Worm (Caenorhabditis elegans): Measurements from ENCODE around the gene rps-29.
A peak's percentile ranks its signal among the peaks of the same experiment; 100 is the strongest.

The rps-29 gene

DNA sequence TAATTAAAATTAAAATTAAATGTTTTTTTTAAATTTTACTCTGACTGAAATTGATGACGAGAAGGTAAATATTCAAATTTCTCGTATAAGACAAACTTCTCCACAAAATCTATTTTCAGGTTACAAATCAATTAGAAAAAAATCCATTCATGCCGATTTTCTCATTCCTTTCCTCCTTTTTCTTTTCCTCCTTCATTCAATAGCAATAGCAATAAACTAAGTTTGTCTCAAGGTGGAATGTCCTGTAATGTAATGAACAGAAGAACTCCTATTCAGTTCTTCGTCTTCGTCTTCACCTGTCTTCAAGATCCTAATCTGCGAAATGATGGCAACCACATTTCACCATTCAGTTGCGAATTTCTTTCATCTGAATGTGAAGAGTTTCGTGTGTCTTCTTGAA lies 21.7 kb downstream of the rps-29 start, which contains the start of gene dac-1:
TSS of gene dac-1 (plus strand) at position 301 of the 400 bp plus-strand sequence.
- TF ChIP-seq nhr-25 (tag; optimal IDR thresholded peaks at IDR 0.05) (peak; percentile 28), nhr-77 (tag; optimal IDR thresholded peaks at IDR 0.05) (no peak)

DNA sequence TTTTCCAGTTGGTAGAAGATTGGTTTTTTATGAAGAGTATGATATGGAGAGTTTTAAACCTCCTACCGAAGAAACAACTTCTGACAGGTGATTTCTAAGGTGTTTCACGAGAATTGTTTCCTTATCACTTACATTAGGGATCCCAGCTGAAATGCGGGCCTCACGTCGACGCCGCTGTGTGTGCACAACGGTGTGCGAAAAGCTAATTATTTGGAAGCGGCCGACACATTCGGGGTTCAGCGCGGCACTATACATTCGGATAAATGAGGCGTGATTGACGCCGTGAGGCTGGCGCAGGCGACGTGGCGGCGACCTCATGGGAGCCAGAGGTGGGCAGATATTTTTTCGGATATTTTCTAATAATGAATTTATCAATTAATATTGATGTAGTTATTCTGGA lies 25.2 kb downstream of the rps-29 start:
- TF ChIP-seq snpc-4 (tag; optimal IDR thresholded peaks at IDR 0.05): peak; percentile 38
- TF ChIP-seq nhr-237 (tag; optimal IDR thresholded peaks at IDR 0.05): no peak

DNA sequence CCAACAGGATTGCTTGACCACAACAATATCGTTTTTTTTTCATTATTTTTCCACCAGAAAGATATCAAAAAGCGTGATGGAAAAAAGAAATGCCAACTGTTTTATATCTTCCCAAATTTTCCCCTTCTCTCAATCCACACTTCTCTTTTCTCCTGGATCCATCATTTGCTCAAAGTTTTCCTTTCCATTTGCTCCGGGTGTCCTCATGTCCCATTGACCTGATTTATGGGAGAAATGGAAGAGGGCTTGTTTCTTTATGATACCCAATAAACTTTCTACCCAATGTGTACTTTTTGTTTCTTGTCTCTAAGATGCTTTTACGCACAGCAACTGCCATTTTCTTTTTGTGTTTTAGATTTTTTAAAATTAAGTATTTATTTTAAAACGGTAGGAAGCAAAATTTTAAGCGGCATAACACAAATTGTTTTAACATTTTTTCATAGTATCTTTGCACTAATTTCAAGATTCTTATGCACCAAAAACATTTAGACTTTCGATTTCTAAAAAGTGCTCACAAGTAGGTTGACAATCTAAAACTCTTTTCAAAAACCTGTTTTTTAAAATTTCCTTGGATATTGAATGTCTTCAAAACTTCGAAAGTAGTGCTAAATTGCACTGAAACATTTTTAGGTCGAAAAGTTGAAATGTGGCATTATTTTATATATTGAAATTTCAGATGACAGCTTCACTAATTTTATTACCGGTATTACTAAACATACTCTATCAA lies 28.6 kb downstream of the rps-29 start, which contains the start of gene clec-149:
TSS of gene clec-149 (plus strand) at position 677 of the 727 bp plus-strand sequence.
- TF ChIP-seq mml-1 (tag; optimal IDR thresholded peaks at IDR 0.05) (no peak), nfya-1 (tag; optimal IDR thresholded peaks at IDR 0.05; ENCODE audit: insufficient read depth) (peak; percentile 14), egl-5 (tag; optimal IDR thresholded peaks at IDR 0.05) (peak; percentile 84)

ce11 chrIII:825256-825655 lies 31.2 kb downstream of the rps-29 start:
- TF ChIP-seq nhr-25 (tag; optimal IDR thresholded peaks at IDR 0.05) (no peak), nhr-12 (tag; optimal IDR thresholded peaks at IDR 0.05) (no peak), nhr-28 (tag; optimal IDR thresholded peaks at IDR 0.05) (no peak), mdl-1 (tag; optimal IDR thresholded peaks at IDR 0.05) (no peak), ztf-4 (tag; optimal IDR thresholded peaks at IDR 0.05) (no peak), lsy-12 (tag; optimal IDR thresholded peaks at IDR 0.05) (no peak), sea-2 (GFP tag; optimal IDR thresholded peaks at IDR 0.05) (no peak), ama-1 (optimal IDR thresholded peaks at IDR 0.05) (no peak), hmg-11 (tag; optimal IDR thresholded peaks at IDR 0.05) (no peak), ZK546.5 (tag; optimal IDR thresholded peaks at IDR 0.05) (no peak), ceh-16 (tag; optimal IDR thresholded peaks at IDR 0.05) (no peak), nhr-11 (tag; optimal IDR thresholded peaks at IDR 0.05) (no peak), aly-2 (tag; optimal IDR thresholded peaks at IDR 0.05) (no peak), ceh-28 (tag; optimal IDR thresholded peaks at IDR 0.05) (no peak)

DNA sequence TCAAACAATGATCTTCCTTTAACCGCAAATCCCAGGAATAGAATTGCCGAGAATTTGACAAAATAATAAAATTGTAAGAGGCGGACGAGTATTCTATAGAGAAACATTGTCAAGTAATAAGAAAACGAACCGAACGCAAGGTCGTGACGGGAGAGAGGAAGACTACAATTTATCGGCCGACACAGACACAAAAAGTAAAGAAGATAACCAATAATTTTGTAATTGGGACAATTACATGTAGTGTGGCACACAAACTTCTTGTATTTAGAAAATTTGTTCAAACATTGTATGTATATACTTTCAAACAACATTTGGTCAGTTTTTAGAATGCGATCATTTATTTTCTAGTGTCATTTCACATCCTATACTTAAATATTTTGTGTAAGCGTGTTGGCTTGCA lies 37.9 kb downstream of the rps-29 start, which contains the start of gene ceeh-1:
TSS of gene ceeh-1 (minus strand) at position 317 of the 400 bp plus-strand sequence.
- TF ChIP-seq elt-2 (tag; optimal IDR thresholded peaks at IDR 0.05): peak; percentile 29
- TF ChIP-seq pqm-1 (tag; optimal IDR thresholded peaks at IDR 0.05): no peak

DNA sequence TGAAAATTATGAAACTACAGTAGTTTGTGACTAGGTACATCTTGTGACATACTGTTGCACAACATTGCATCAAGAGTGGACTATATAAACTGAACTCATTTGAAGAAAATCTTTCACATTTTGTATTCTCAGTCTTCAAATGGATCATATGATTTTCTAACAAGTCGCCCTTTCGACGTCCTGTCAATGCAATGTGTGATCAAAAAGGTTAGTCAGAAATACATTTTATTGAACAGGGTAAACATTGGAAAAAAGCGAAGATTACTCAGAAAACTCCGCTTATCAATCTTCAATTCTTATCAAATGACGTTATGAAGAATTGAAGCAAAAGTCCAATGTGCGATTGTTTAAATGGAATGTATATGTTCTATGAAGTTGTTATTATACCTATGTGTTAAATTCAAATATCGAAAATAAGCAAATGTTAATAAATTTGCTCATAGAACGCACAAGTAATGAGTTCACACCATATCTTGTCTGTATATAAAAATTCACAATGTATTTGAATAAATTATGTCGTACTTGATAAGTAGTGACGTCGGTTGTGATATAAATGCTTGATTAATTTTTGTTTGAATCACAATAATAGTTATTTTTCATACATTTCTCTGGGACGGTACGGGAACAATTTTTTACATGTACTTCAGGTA lies 38.9 kb downstream of the rps-29 start, which contains the start of gene zip-2:
TSS of gene zip-2 (plus strand) at position 128 of the 650 bp plus-strand sequence.
- TF ChIP-seq pqm-1 (tag; optimal IDR thresholded peaks at IDR 0.05) (peak; percentile 98), nhr-76 (tag; optimal IDR thresholded peaks at IDR 0.05) (no peak), fos-1 (tag; optimal IDR thresholded peaks at IDR 0.05) (peak; percentile 14), elt-2 (tag; optimal IDR thresholded peaks at IDR 0.05) (peak; percentile 93), jun-1 (tag; optimal IDR thresholded peaks at IDR 0.05) (peak; percentile 24), egl-5 (tag; optimal IDR thresholded peaks at IDR 0.05) (no peak), ceh-28 (tag; optimal IDR thresholded peaks at IDR 0.05) (peak; percentile 27), ceh-82 (tag; optimal IDR thresholded peaks at IDR 0.05) (peak; percentile 8), pha-4 (tag; optimal IDR thresholded peaks at IDR 0.05) (peak; percentile 79)

DNA sequence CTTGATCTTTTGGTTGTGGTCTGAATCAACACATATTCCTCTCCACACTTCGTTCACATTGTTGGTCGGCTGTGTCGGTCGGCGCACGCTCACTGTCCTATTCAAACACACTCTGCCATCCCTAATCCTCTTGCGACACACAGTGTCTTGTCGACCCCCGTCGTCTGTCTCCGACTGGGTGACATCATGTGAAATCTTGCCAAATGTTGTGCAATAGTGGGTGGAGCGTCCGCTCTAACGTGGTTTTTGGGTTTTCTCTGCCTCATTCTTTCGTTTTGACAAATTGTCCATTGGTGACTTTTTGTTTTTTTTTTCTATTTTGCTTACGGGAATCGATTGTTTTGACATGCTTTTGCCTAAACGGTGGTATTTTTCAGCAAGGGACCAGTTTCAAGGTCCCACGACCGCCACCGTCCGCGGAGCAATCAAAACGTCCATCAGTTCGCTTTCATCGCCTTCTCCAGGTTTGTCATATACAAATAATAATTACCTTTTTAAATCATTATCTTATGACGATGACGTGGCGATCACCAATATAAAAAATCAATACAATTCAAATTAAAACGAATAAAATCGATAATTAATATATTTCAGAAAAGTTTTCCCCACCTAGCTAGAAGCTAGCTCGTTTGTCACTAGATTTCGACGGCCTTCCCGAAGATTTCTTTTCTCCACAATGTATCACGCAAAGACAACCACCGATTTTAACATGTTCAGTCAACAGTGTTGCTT lies 39.8 kb downstream of the rps-29 start:
- TF ChIP-seq lin-39 (tag; optimal IDR thresholded peaks at IDR 0.05): peak; percentile 97
- no peak for TF ChIP-seq unc-39 (tag; optimal IDR thresholded peaks at IDR 0.05)
- TF ChIP-seq mdl-1 (tag; optimal IDR thresholded peaks at IDR 0.05): peak; percentile 82
- no peak for TF ChIP-seq ZK546.5 (tag; optimal IDR thresholded peaks at IDR 0.05)
- TF ChIP-seq mml-1 (tag; optimal IDR thresholded peaks at IDR 0.05): peak; percentile 8
- TF ChIP-seq nhr-25 (tag; optimal IDR thresholded peaks at IDR 0.05): peak; percentile 98
- no peak for TF ChIP-seq nhr-28 (tag; optimal IDR thresholded peaks at IDR 0.05)
- TF ChIP-seq R02D3.7 (tag; optimal IDR thresholded peaks at IDR 0.05): peak; percentile 77
- no peak for TF ChIP-seq nhr-76 (tag; optimal IDR thresholded peaks at IDR 0.05)
- TF ChIP-seq ama-1 (optimal IDR thresholded peaks at IDR 0.05): peak; percentile 93
- TF ChIP-seq jun-1 (tag; optimal IDR thresholded peaks at IDR 0.05): peak; percentile 92
- peak; percentile 91 for TF ChIP-seq pqm-1 (tag; optimal IDR thresholded peaks at IDR 0.05)
- peak; percentile 91 for TF ChIP-seq fos-1 (tag; optimal IDR thresholded peaks at IDR 0.05)
- TF ChIP-seq elt-1 (tag; optimal IDR thresholded peaks at IDR 0.05): peak; percentile 67
- peak; percentile 67 for TF ChIP-seq snpc-4 (tag; optimal IDR thresholded peaks at IDR 0.05)
- peak; percentile 25 for TF ChIP-seq zag-1 (tag; optimal IDR thresholded peaks at IDR 0.05)
- TF ChIP-seq eor-1 (tag; optimal IDR thresholded peaks at IDR 0.05): no peak
- TF ChIP-seq nhr-23 (tag; optimal IDR thresholded peaks at IDR 0.05): peak; percentile 94
- peak; percentile 49 for TF ChIP-seq sea-2 (GFP tag; optimal IDR thresholded peaks at IDR 0.05)
- TF ChIP-seq hmg-11 (tag; optimal IDR thresholded peaks at IDR 0.05): peak; percentile 97
- peak in 2 of 3 experiments; percentile 7 to 53 for TF ChIP-seq elt-3 (tag; optimal IDR thresholded peaks at IDR 0.05)
- peak; percentile 82 for TF ChIP-seq nhr-11 (tag; optimal IDR thresholded peaks at IDR 0.05)
